Worm (Caenorhabditis elegans) whole organism, late embryonic: ENCODE results near the gene C53D6.7.

Source experiments
- K09A11.1 ChIP-seq: sonication (generic microtip); optimal IDR thresholded peaks from 2 replicates; lab custom pipeline; 2017; ENCODE audit warnings: antibody characterized with exemption, mild to moderate bottlenecking, missing genetic modification characterization, missing compliant biosample characterization; ENCODE audit not compliant: insufficient read depth
- Y22D7AL.16 ChIP-seq: sonication (generic microtip); optimal IDR thresholded peaks from 2 replicates; lab custom pipeline; 2016; ENCODE audit warnings: missing genetic modification characterization, missing compliant biosample characterization
- ahr-1 ChIP-seq: sonication (generic microtip); optimal IDR thresholded peaks from 2 replicates; lab custom pipeline; 2016; ENCODE audit warnings: missing genetic modification characterization, missing compliant biosample characterization
- ets-4 ChIP-seq: sonication (generic microtip); optimal IDR thresholded peaks from 2 replicates; lab custom pipeline; 2016; ENCODE audit warnings: missing genetic modification characterization, missing compliant biosample characterization
- fax-1 ChIP-seq: sonication (generic microtip); optimal IDR thresholded peaks from 2 replicates; lab custom pipeline; 2016; ENCODE audit warnings: missing genotype, missing genetic modification characterization, missing compliant biosample characterization
- fkh-10 ChIP-seq: fragments of 150-350 bp; optimal IDR thresholded peaks from 2 replicates; lab custom pipeline; 2014; ENCODE audit warnings: missing biosample characterization, missing genetic modification reagents, missing genetic modification characterization
- hlh-6 ChIP-seq: sonication (generic microtip); optimal IDR thresholded peaks from 2 replicates; lab custom pipeline; 2016; ENCODE audit warnings: missing genotype, missing genetic modification characterization, missing compliant biosample characterization
- nhr-11 ChIP-seq: fragments of 150-350 bp; optimal IDR thresholded peaks from 2 replicates; lab custom pipeline; 2014; ENCODE audit warnings: missing biosample characterization, missing genetic modification characterization
- npax-4 ChIP-seq: sonication (generic microtip); optimal IDR thresholded peaks from 2 replicates; lab custom pipeline; 2016; ENCODE audit warnings: missing genetic modification characterization, missing compliant biosample characterization
- pag-3 ChIP-seq: sonication (generic microtip); optimal IDR thresholded peaks from 2 replicates; lab custom pipeline; 2016; ENCODE audit warnings: missing compliant biosample characterization, missing genetic modification characterization, borderline replicate concordance
- pha-4 ChIP-seq: fragments of 150-350 bp; optimal IDR thresholded peaks from 2 replicates; lab custom pipeline; 2018; ENCODE audit warnings: missing biosample characterization, missing genetic modification reagents, missing genetic modification characterization
- rnt-1 ChIP-seq: sonication (generic microtip); optimal IDR thresholded peaks from 2 replicates; lab custom pipeline; 2016; ENCODE audit warnings: missing genetic modification characterization, missing compliant biosample characterization
- ztf-16 ChIP-seq: sonication (generic microtip); optimal IDR thresholded peaks from 2 replicates; lab custom pipeline; 2017; ENCODE audit warnings: missing genetic modification characterization, missing compliant biosample characterization

- TF ChIP-seq pha-4: no peak
- no peak for TF ChIP-seq K09A11.1 (tag; lab: Kevin White, UChicago)
- TF ChIP-seq nhr-11 (tag; lab: Kevin White, UChicago): no peak
- TF ChIP-seq ahr-1: no peak
- TF ChIP-seq hlh-6 (tag; lab: Kevin White, UChicago): no peak
- TF ChIP-seq npax-4: no peak
- no peak for TF ChIP-seq Y22D7AL.16 (tag; lab: Kevin White, UChicago)
- no peak for TF ChIP-seq fax-1 (tag; lab: Kevin White, UChicago)
- no peak for TF ChIP-seq fkh-10
- TF ChIP-seq ets-4 (tag; lab: Kevin White, UChicago): no peak
- TF ChIP-seq pag-3: no peak
- TF ChIP-seq rnt-1 (tag; lab: Kevin White, UChicago): no peak
- no peak for TF ChIP-seq ztf-16 (tag; lab: Kevin White, UChicago)
Observed at ce11 chrIV:9070188-9070587, 33.2 kb upstream of the C53D6.7 start.
